Worm (Caenorhabditis elegans) whole organism, L1 larva: ENCODE measurements around the gene F10E7.2.

Source experiments
- pag-3 ChIP-seq: sonication (generic microtip); optimal IDR thresholded peaks from 2 replicates; lab custom pipeline; 2017; ENCODE audit warnings: missing genetic modification characterization, mild to moderate bottlenecking, missing compliant biosample characterization, antibody characterized with exemption, borderline replicate concordance; ENCODE audit not compliant: insufficient read depth
- snpc-4 ChIP-seq: fragments of 150-350 bp; optimal IDR thresholded peaks from 2 replicates; lab custom pipeline; 2014; ENCODE audit warnings: missing biosample characterization, missing genetic modification characterization
- snu-23 ChIP-seq: sonication (generic microtip); optimal IDR thresholded peaks from 2 replicates; lab custom pipeline; 2016; ENCODE audit warnings: missing genetic modification characterization, missing compliant biosample characterization
- vab-15 ChIP-seq: sonication (generic microtip); optimal IDR thresholded peaks from 2 replicates; lab custom pipeline; 2017; ENCODE audit warnings: missing genotype, mild to moderate bottlenecking, missing genetic modification characterization, missing compliant biosample characterization
- ztf-11 ChIP-seq, 2 experiments: sonication (generic microtip); optimal IDR thresholded peaks; 2 replicates each; lab custom pipeline; 2016 to 2017; ENCODE audit warnings: missing genetic modification characterization in 2 of 2, missing biosample characterization in 1 of 2, missing compliant biosample characterization in 1 of 2

DNA sequence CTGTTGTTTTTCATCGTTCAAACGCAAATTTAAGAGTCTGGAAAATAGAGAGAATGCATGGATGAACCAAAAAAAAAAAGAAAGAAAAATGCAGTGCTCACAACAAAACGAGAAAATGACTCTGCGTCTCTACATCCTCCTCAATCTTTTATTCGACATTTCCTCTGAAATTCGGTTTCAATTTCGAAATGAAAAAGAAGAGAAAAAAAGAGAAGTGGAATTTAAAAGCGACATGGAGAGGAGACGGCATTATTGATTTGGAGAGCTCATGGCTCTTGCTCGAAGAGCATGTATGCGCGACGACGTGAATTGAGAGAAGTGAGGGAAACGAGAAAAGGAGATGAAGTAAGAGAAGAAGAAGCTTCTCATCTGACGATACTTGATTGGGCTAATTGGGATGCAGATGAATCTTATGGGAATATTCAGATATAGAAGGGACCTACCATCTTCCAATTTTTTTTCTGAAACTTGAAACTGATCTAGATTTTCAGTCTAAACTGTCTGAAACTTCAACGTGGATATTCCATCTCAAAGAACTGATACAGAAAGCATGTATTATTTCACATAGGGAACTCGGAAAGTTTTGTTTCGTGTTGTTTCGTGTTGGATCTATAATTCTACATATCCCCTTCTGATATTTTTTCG is 10.9 kb upstream of the F10E7.2 start:
- TF ChIP-seq snu-23 (GFP tag; lab: Kevin White, UChicago): no peak
- no peak for TF ChIP-seq vab-15 (tag; lab: Kevin White, UChicago)
- no peak for TF ChIP-seq ztf-11 (tag; optimal IDR thresholded peaks at IDR 0.05; lab: Kevin White, UChicago)
- no peak for TF ChIP-seq snpc-4 (tag; lab: Kevin White, UChicago)
- no peak for TF ChIP-seq pag-3 (tag; lab: Kevin White, UChicago)
